Fruit fly (Drosophila melanogaster) whole organism, prepupa: ENCODE results near the gene CG32537.

ENCODE experiments used
- CG10631 ChIP-seq: fragments of 200-800 bp; sonication (Bioruptor generic); optimal IDR thresholded peaks from 2 replicates; lab custom pipeline; 2016; ENCODE audit warnings: missing biosample characterization, missing genetic modification characterization
- CG31627 ChIP-seq: fragments of 200-800 bp; sonication (Bioruptor generic); optimal IDR thresholded peaks from 3 replicates; lab custom pipeline; 2016; ENCODE audit warnings: missing biosample characterization, missing genetic modification characterization
- CG34406 ChIP-seq: fragments of 200-800 bp; sonication (Bioruptor generic); optimal IDR thresholded peaks from 3 replicates; lab custom pipeline; 2016; ENCODE audit warnings: missing biosample characterization, missing genetic modification characterization
- CG6276 ChIP-seq: fragments of 200-800 bp; sonication (Bioruptor generic); optimal IDR thresholded peaks from 2 replicates; lab custom pipeline; 2017; ENCODE audit warnings: missing biosample characterization, mild to moderate bottlenecking, missing genetic modification characterization
- CG6808 ChIP-seq: fragments of 200-800 bp; sonication (Bioruptor generic); optimal IDR thresholded peaks from 3 replicates; lab custom pipeline; 2017; ENCODE audit warnings: missing biosample characterization, missing genetic modification characterization, mild to moderate bottlenecking, moderate library complexity, missing genetic modification reagents
- CG8119 ChIP-seq: fragments of 200-800 bp; sonication (Bioruptor generic); IDR thresholded peaks from 3 replicates; pipeline ENCODE4 v1.3.6; 2022; ENCODE audit warnings: missing biosample characterization, missing genetic modification characterization
- CG8632 ChIP-seq: fragments of 200-800 bp; sonication (Bioruptor generic); optimal IDR thresholded peaks from 3 replicates; lab custom pipeline; 2016; ENCODE audit warnings: missing biosample characterization, missing genetic modification characterization
- CG9139 ChIP-seq: fragments of 200-800 bp; sonication (Bioruptor generic); optimal IDR thresholded peaks from 3 replicates; lab custom pipeline; 2017; ENCODE audit warnings: missing biosample characterization, mild to moderate bottlenecking, missing genetic modification characterization
- Eip75B ChIP-seq: fragments of 200-800 bp; sonication (Bioruptor generic); optimal IDR thresholded peaks from 3 replicates; lab custom pipeline; 2016; ENCODE audit warnings: missing biosample characterization, missing genetic modification characterization
- Ets21C ChIP-seq: fragments of 200-800 bp; sonication (Bioruptor generic); optimal IDR thresholded peaks from 3 replicates; lab custom pipeline; 2016; ENCODE audit warnings: missing biosample characterization, missing genetic modification characterization
- Ets96B ChIP-seq: fragments of 200-800 bp; optimal IDR thresholded peaks from 2 replicates; lab custom pipeline; 2019; ENCODE audit warnings: missing biosample characterization, mild to moderate bottlenecking, missing genetic modification characterization, moderate library complexity
- Hr38 ChIP-seq: sonication (Bioruptor generic); optimal IDR thresholded peaks from 2 replicates; lab custom pipeline; 2016; ENCODE audit warnings: missing biosample characterization, missing genetic modification characterization
- Hr39 ChIP-seq: fragments of 200-800 bp; sonication (Bioruptor generic); optimal IDR thresholded peaks from 2 replicates; lab custom pipeline; 2016; ENCODE audit warnings: missing biosample characterization, missing genetic modification characterization
- Hr4 ChIP-seq: fragments of 200-800 bp; sonication (Bioruptor generic); optimal IDR thresholded peaks from 3 replicates; lab custom pipeline; 2016; ENCODE audit warnings: missing biosample characterization, missing genetic modification characterization
- OdsH ChIP-seq: fragments of 200-800 bp; sonication (Bioruptor generic); optimal IDR thresholded peaks from 3 replicates; lab custom pipeline; 2016; ENCODE audit warnings: missing biosample characterization, missing genetic modification characterization
- Sox102F ChIP-seq: fragments of 200-800 bp; sonication (Bioruptor generic); optimal IDR thresholded peaks from 2 replicates; lab custom pipeline; 2016; ENCODE audit warnings: missing biosample characterization, mild to moderate bottlenecking, missing genetic modification characterization
- Sox14 ChIP-seq: fragments of 200-800 bp; sonication (Bioruptor generic); optimal IDR thresholded peaks from 3 replicates; lab custom pipeline; 2016; ENCODE audit warnings: missing biosample characterization, missing genetic modification characterization
- acj6 ChIP-seq: fragments of 200-800 bp; sonication (Bioruptor generic); optimal IDR thresholded peaks from 3 replicates; lab custom pipeline; 2016; ENCODE audit warnings: missing biosample characterization, missing genetic modification characterization
- cyc ChIP-seq: fragments of 200-800 bp; sonication (Bioruptor generic); optimal IDR thresholded peaks from 3 replicates; lab custom pipeline; 2016; ENCODE audit warnings: missing biosample characterization, missing genetic modification characterization
- fd85E ChIP-seq: fragments of 200-800 bp; sonication (Bioruptor generic); optimal IDR thresholded peaks from 3 replicates; lab custom pipeline; 2016; ENCODE audit warnings: missing biosample characterization, missing genetic modification characterization
- fkh ChIP-seq: fragments of 200-800 bp; sonication (Bioruptor generic); optimal IDR thresholded peaks from 3 replicates; lab custom pipeline; 2017; ENCODE audit warnings: missing biosample characterization, mild to moderate bottlenecking, missing genetic modification characterization, moderate library complexity
- lz ChIP-seq: fragments of 200-800 bp; sonication (Bioruptor generic); optimal IDR thresholded peaks from 3 replicates; lab custom pipeline; 2016; ENCODE audit warnings: missing biosample characterization, missing genetic modification characterization
- pdm3 ChIP-seq: fragments of 200-800 bp; sonication (Bioruptor generic); optimal IDR thresholded peaks from 3 replicates; lab custom pipeline; 2016; ENCODE audit warnings: missing biosample characterization, missing genetic modification characterization
- salr ChIP-seq, 2 experiments: fragments of 200-800 bp; sonication (Bioruptor generic); optimal IDR thresholded peaks; 3 replicates each; lab custom pipeline; 2016 to 2018; ENCODE audit warnings: missing biosample characterization in 2 of 2, missing genetic modification characterization in 2 of 2, mild to moderate bottlenecking in 1 of 2
- svp ChIP-seq: fragments of 200-800 bp; sonication (Bioruptor generic); peaks from one replicate; lab custom pipeline; 2016; ENCODE audit warnings: missing biosample characterization, missing genetic modification characterization
- topi ChIP-seq: fragments of 200-800 bp; sonication (Bioruptor generic); optimal IDR thresholded peaks from 3 replicates; lab custom pipeline; 2016; ENCODE audit warnings: missing biosample characterization, missing genetic modification characterization

Gene CG32537

dm6 chrX:19224580-19225303 is 51.6 kb downstream of the CG32537 start (continued):
- TF ChIP-seq CG6276 (GFP tag; lab: Kevin White, UChicago) = peak; percentile 62
- no peak for TF ChIP-seq Hr39 (GFP tag; lab: Kevin White, UChicago)
- peak; percentile 71 for TF ChIP-seq CG34406
- TF ChIP-seq CG31627 = no peak
- TF ChIP-seq Sox14 (GFP tag; lab: Kevin White, UChicago) = no peak
- peak; percentile 71 for TF ChIP-seq CG10631 (GFP tag; lab: Kevin White, UChicago)
- no peak for TF ChIP-seq CG9139 (GFP tag; lab: Kevin White, UChicago)
- peak; percentile 56 for TF ChIP-seq Ets96B (tag; lab: Kevin White, UChicago)
- no peak for TF ChIP-seq Hr38 (GFP tag; lab: Kevin White, UChicago)
- TF ChIP-seq fkh (GFP tag; lab: Kevin White, UChicago) = no peak
- peak; percentile 74 for TF ChIP-seq CG6808 (GFP tag; lab: Kevin White, UChicago)
- no peak for TF ChIP-seq cyc (GFP tag; lab: Kevin White, UChicago)
- peak; percentile 69 for TF ChIP-seq CG8632
- no peak for TF ChIP-seq Sox102F (GFP tag; lab: Kevin White, UChicago)
- no peak for TF ChIP-seq fd85E (GFP tag; lab: Kevin White, UChicago)
- TF ChIP-seq svp (GFP tag; lab: Kevin White, UChicago) = no peak
- peak; percentile 46 for TF ChIP-seq acj6 (GFP tag; lab: Kevin White, UChicago)
- peak; percentile 37 for TF ChIP-seq Eip75B (GFP tag; lab: Kevin White, UChicago)
- TF ChIP-seq Ets21C (GFP tag; lab: Kevin White, UChicago) = no peak
- peak; percentile 37 for TF ChIP-seq pdm3 (GFP tag; lab: Kevin White, UChicago)
- TF ChIP-seq salr (GFP tag; optimal IDR thresholded peaks at IDR 0.05; lab: Kevin White, UChicago) = peak in 1 of 2 experiments; percentile 79
- peak; percentile 54 for TF ChIP-seq OdsH (GFP tag; lab: Kevin White, UChicago)
- peak; percentile 55; the same call in 1 of the 3 replicates for TF ChIP-seq CG8119 (GFP tag; lab: Robert Waterston, UW)
- TF ChIP-seq lz (GFP tag; lab: Kevin White, UChicago) = peak; percentile 39
- peak; percentile 41 for TF ChIP-seq topi
- TF ChIP-seq Hr4 (GFP tag; lab: Kevin White, UChicago) = peak; percentile 37
